Worm (Caenorhabditis elegans) whole organism, L4/young adult: ENCODE results near the gene sto-5.

Experiments
- W03F9.2 ChIP-seq: fragments of 150-350 bp; optimal IDR thresholded peaks from 2 replicates; lab custom pipeline; 2014; ENCODE audit warnings: missing biosample characterization, missing genetic modification characterization
- him-1 ChIP-seq: sonication (generic microtip); optimal IDR thresholded peaks from 2 replicates; lab custom pipeline; 2016; ENCODE audit warnings: missing genotype, missing genetic modification reagents, missing genetic modification characterization, missing compliant biosample characterization

- TF ChIP-seq him-1: no peak
- TF ChIP-seq W03F9.2 (tag; lab: Kevin White, UChicago): no peak
These were observed 10.3 kb downstream of the sto-5 start for ce11 chrX:16814913-16815312.
